Fruit fly (Drosophila melanogaster): ENCODE results near the gene Polr2B.

dm6 chr3R:14153729-14154128 is 28.1 kb downstream of the Polr2B start, which contains the start of gene Recs1:
- TF ChIP-seq CG32772 (GFP tag; IDR thresholded peaks at IDR 0.05) (no peak), z (GFP tag; IDR thresholded peaks at IDR 0.05) (no peak), CG10147 (GFP tag; optimal IDR thresholded peaks at IDR 0.05) (no peak)

Data from whole organism, embryonic.